Fruit fly (Drosophila melanogaster) whole organism, embryonic: ENCODE results near the gene CG7029.

ENCODE experiments used
- CG10321 ChIP-seq: fragments of 200-800 bp; sonication (Bioruptor generic); IDR thresholded peaks from 2 replicates; pipeline ENCODE4 v1.3.6; 2022; ENCODE audit warnings: missing biosample characterization, missing genetic modification characterization
- CG10979 ChIP-seq: fragments of 200-800 bp; sonication (Bioruptor generic); optimal IDR thresholded peaks from 2 replicates; lab custom pipeline; 2018; ENCODE audit warnings: missing biosample characterization, mild to moderate bottlenecking, missing genetic modification characterization, moderate library complexity
- CG6689 ChIP-seq: fragments of 200-800 bp; sonication (Bioruptor generic); IDR thresholded peaks from 2 replicates; pipeline ENCODE4 v1.3.6; 2022; ENCODE audit warnings: missing biosample characterization, missing genetic modification characterization
- Hr39 ChIP-seq: fragments of >200 bp; optimal IDR thresholded peaks from 2 replicates; lab custom pipeline; 2017
- Poxn ChIP-seq: fragments of 200-800 bp; sonication (Bioruptor generic); IDR thresholded peaks from 2 replicates; pipeline ENCODE4 v1.3.6; 2022; ENCODE audit warnings: missing biosample characterization, missing genetic modification characterization
- ci ChIP-seq: fragments of 200-800 bp; sonication (Bioruptor generic); IDR thresholded peaks from 3 replicates; pipeline ENCODE4 v1.3.6; 2022; ENCODE audit warnings: missing biosample characterization, missing genetic modification characterization
- crol ChIP-seq: fragments of 200-800 bp; sonication (Bioruptor generic); IDR thresholded peaks from 2 replicates; pipeline ENCODE4 v1.3.6; 2022; ENCODE audit warnings: missing biosample characterization, missing genetic modification characterization
- gce ChIP-seq: fragments of 200-800 bp; sonication (Bioruptor generic); IDR thresholded peaks from 3 replicates; pipeline ENCODE4 v1.3.6; 2022; ENCODE audit warnings: missing biosample characterization, missing genetic modification characterization
- luna ChIP-seq: fragments of 200-800 bp; sonication (Bioruptor generic); optimal IDR thresholded peaks from 2 replicates; lab custom pipeline; 2016; ENCODE audit warnings: missing biosample characterization, missing genetic modification characterization
- pzg ChIP-seq: fragments of 200-800 bp; sonication (Bioruptor generic); optimal IDR thresholded peaks from 3 replicates; lab custom pipeline; 2018; ENCODE audit warnings: missing biosample characterization, mild to moderate bottlenecking, missing genetic modification characterization, moderate library complexity
- row ChIP-seq: fragments of 200-800 bp; sonication (Bioruptor generic); IDR thresholded peaks from 3 replicates; pipeline ENCODE4 v1.3.6; 2022; ENCODE audit warnings: missing biosample characterization, missing genetic modification characterization
- seq ChIP-seq: fragments of 200-800 bp; sonication (Bioruptor generic); IDR thresholded peaks from 2 replicates; pipeline ENCODE4 v1.3.6; 2022; ENCODE audit warnings: missing biosample characterization, missing genetic modification characterization

DNA sequence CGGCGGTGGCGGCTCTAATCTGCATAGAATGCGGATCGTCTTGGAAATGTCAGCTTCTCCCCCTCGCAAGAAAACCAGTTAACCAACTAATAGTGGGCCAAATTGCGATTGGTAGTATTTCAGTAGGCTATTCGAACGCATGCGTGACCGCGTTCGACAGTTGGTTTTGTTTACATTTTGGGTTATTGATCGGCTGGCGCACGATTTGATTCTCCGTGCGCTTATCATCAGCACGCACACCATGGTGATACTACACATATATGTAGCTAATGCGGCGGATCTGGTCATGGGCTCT is 2.8 kb downstream of the CG7029 start:
- no peak for TF ChIP-seq CG10321
- TF ChIP-seq gce (GFP tag; lab: Robert Waterston, UW), result no peak
- TF ChIP-seq pzg (GFP tag; lab: Kevin White, UChicago), result no peak
- no peak for TF ChIP-seq CG10979 (tag; lab: Kevin White, UChicago)
- no peak for TF ChIP-seq seq (GFP tag; lab: Robert Waterston, UW)
- no peak for TF ChIP-seq Hr39
- TF ChIP-seq Poxn (GFP tag; lab: Robert Waterston, UW), result no peak
- no peak for TF ChIP-seq luna (GFP tag; lab: Kevin White, UChicago)
- no peak for TF ChIP-seq row (GFP tag; lab: Robert Waterston, UW)
- TF ChIP-seq CG6689 (GFP tag; lab: Robert Waterston, UW), result no peak
- no peak for TF ChIP-seq crol (GFP tag; lab: Robert Waterston, UW)
- TF ChIP-seq ci, result no peak
